Worm (Caenorhabditis elegans): ENCODE data around the gene T13F3.4.

The T13F3.4 gene

ce11 chrV:16292409-16292808, 26.0 kb upstream of the T13F3.4 start, which contains the start of gene oac-5:
Gene oac-5 (plus strand): TSS chrV:16292709.
- TF ChIP-seq nhr-90 (tag; optimal IDR thresholded peaks at IDR 0.05; ENCODE audit: poor library complexity) (no peak), nhr-77 (tag; optimal IDR thresholded peaks at IDR 0.05) (no peak), grh-1 (GFP tag; IDR thresholded peaks at IDR 0.05) (no peak), elt-2 (tag; optimal IDR thresholded peaks at IDR 0.05) (peak; percentile 23), mab-9 (GFP tag; IDR thresholded peaks at IDR 0.05) (no peak), sox-4 (tag; optimal IDR thresholded peaks at IDR 0.05) (no peak)

ce11 chrV:16287619-16288018, 21.2 kb upstream of the T13F3.4 start, which contains the start of gene F28G4.3:
Gene F28G4.3 (minus strand): TSS chrV:16287719.
- no peak for TF ChIP-seq hpl-2 (GFP tag; optimal IDR thresholded peaks at IDR 0.05)
- TF ChIP-seq dsc-1 (tag; optimal IDR thresholded peaks at IDR 0.05): no peak
- no peak for TF ChIP-seq pqm-1 (tag; optimal IDR thresholded peaks at IDR 0.05)
- no peak for TF ChIP-seq vab-15 (tag; optimal IDR thresholded peaks at IDR 0.05)
- TF ChIP-seq nhr-237 (tag; optimal IDR thresholded peaks at IDR 0.05): no peak

- TF ChIP-seq fkh-4 (tag; optimal IDR thresholded peaks at IDR 0.05; ENCODE audit: borderline replicate concordance) (no peak), hlh-17 (GFP tag; optimal IDR thresholded peaks at IDR 0.05; ENCODE audit: borderline replicate concordance) (no peak), nhr-77 (tag; optimal IDR thresholded peaks at IDR 0.05) (no peak), lin-39 (tag; optimal IDR thresholded peaks at IDR 0.05) (no peak), pqm-1 (tag; optimal IDR thresholded peaks at IDR 0.05) (no peak), egl-27 (tag; optimal IDR thresholded peaks at IDR 0.05) (no peak), ceh-8 (GFP tag; optimal IDR thresholded peaks at IDR 0.05) (no peak), hlh-4 (tag; optimal IDR thresholded peaks at IDR 0.05) (no peak)
Observed at ce11 chrV:16285794-16286193, 19.4 kb upstream of the T13F3.4 start, which contains the start of gene F28G4.4. Gene F28G4.4 (minus strand): TSS chrV:16285894.

- TF ChIP-seq blmp-1 (tag; optimal IDR thresholded peaks at IDR 0.05) (peak; percentile 78), zip-4 (GFP tag; optimal IDR thresholded peaks at IDR 0.05) (no peak)
Observed at ce11 chrV:16282147-16282546, 15.7 kb upstream of the T13F3.4 start, which contains the start of gene F28G4.2. Gene F28G4.2 (minus strand): TSS chrV:16282321.

ce11 chrV:16277918-16278317, 11.5 kb upstream of the T13F3.4 start, which contains the start of gene cyp-37B1:
Gene cyp-37B1 (plus strand): TSS chrV:16278116.
- TF ChIP-seq swsn-7 (tag; optimal IDR thresholded peaks at IDR 0.05) (no peak), nhr-90 (tag; optimal IDR thresholded peaks at IDR 0.05; ENCODE audit: poor library complexity) (peak; percentile 38), nhr-77 (tag; optimal IDR thresholded peaks at IDR 0.05) (no peak), zip-4 (GFP tag; optimal IDR thresholded peaks at IDR 0.05) (no peak), mdl-1 (tag; optimal IDR thresholded peaks at IDR 0.05) (no peak), ces-1 (GFP tag; optimal IDR thresholded peaks at IDR 0.05) (no peak), hlh-17 (GFP tag; optimal IDR thresholded peaks at IDR 0.05; ENCODE audit: borderline replicate concordance) (no peak), elt-3 (tag; optimal IDR thresholded peaks at IDR 0.05) (no peak), nhr-11 (tag; optimal IDR thresholded peaks at IDR 0.05) (no peak), Y116A8C.19 (tag; optimal IDR thresholded peaks at IDR 0.05; ENCODE audit: borderline replicate concordance) (no peak), fos-1 (tag; optimal IDR thresholded peaks at IDR 0.05) (no peak), ceh-63 (GFP tag; optimal IDR thresholded peaks at IDR 0.05) (no peak), grh-1 (GFP tag; IDR thresholded peaks at IDR 0.05) (no peak), nhr-20 (tag; optimal IDR thresholded peaks at IDR 0.05) (peak; percentile 59), F16B12.6 (tag; optimal IDR thresholded peaks at IDR 0.05) (no peak), sox-4 (tag; optimal IDR thresholded peaks at IDR 0.05) (no peak), egl-13 (tag; optimal IDR thresholded peaks at IDR 0.05) (no peak), mep-1 (tag; optimal IDR thresholded peaks at IDR 0.05) (no peak), ceh-90 (tag; optimal IDR thresholded peaks at IDR 0.05) (no peak), sptf-1 (tag; optimal IDR thresholded peaks at IDR 0.05) (no peak), unc-30 (tag; optimal IDR thresholded peaks at IDR 0.05) (no peak), sup-37 (GFP tag; optimal IDR thresholded peaks at IDR 0.05) (no peak), lin-35 (GFP tag; optimal IDR thresholded peaks at IDR 0.05) (peak in 1 of 2 experiments; percentile 34), elt-2 (tag; optimal IDR thresholded peaks at IDR 0.05) (peak; percentile 95)
